Fruit fly (Drosophila melanogaster): Measurements from ENCODE around the gene CG6661.

Gene CG6661

dm6 chr3L:13993742-13994719, 40.5 kb upstream of the CG6661 start, which contains the start of gene CtsK1 (continued):
- TF ChIP-seq CG3995 (GFP tag; optimal IDR thresholded peaks at IDR 0.05): peak; percentile 2
- no peak for TF ChIP-seq CG43689 (GFP tag; IDR thresholded peaks at IDR 0.05)
- no peak for TF ChIP-seq NC2α (GFP tag; optimal IDR thresholded peaks at IDR 0.05)
- no peak for TF ChIP-seq gt (GFP tag; IDR thresholded peaks at IDR 0.05)
- TF ChIP-seq pnt (GFP tag; optimal IDR thresholded peaks at IDR 0.05): no peak
- TF ChIP-seq zen2 (GFP tag; IDR thresholded peaks at IDR 0.05; ENCODE audit: partially characterized antibody): peak; percentile 73; the same call in 1 of the 3 replicates
- no peak for TF ChIP-seq CG30431 (GFP tag; optimal IDR thresholded peaks at IDR 0.05)
- no peak for TF ChIP-seq run (tag; optimal IDR thresholded peaks at IDR 0.05)
- no peak for TF ChIP-seq wdn (GFP tag; IDR thresholded peaks at IDR 0.05)
- TF ChIP-seq Dip2 (GFP tag; IDR thresholded peaks at IDR 0.05): no peak
- no peak for TF ChIP-seq CG8359 (GFP tag; optimal IDR thresholded peaks at IDR 0.05; ENCODE audit: borderline replicate concordance)
- TF ChIP-seq Nf-YC (tag; optimal IDR thresholded peaks at IDR 0.05): no peak
- TF ChIP-seq CG31365 (tag; optimal IDR thresholded peaks at IDR 0.05): no peak
- TF ChIP-seq Abd-B (GFP tag; optimal IDR thresholded peaks at IDR 0.05): peak; percentile 48
- TF ChIP-seq phol (tag; optimal IDR thresholded peaks at IDR 0.05): peak; percentile 29
- no peak for TF ChIP-seq kni (GFP tag; optimal IDR thresholded peaks at IDR 0.05)
- peak; percentile 77 for TF ChIP-seq Sry-δ (GFP tag; optimal IDR thresholded peaks at IDR 0.05)
- no peak for TF ChIP-seq crc (GFP tag; optimal IDR thresholded peaks at IDR 0.05)
- TF ChIP-seq Antp (GFP tag; optimal IDR thresholded peaks at IDR 0.05): no peak
- no peak for TF ChIP-seq hth (optimal IDR thresholded peaks at IDR 0.05)
- peak; percentile 3; the same call in 1 of the 3 replicates for TF ChIP-seq ci (GFP tag; IDR thresholded peaks at IDR 0.05)
- no peak for TF ChIP-seq Kr (GFP tag; optimal IDR thresholded peaks at IDR 0.05)
- no peak for TF ChIP-seq insv (GFP tag; optimal IDR thresholded peaks at IDR 0.05)
- no peak for TF ChIP-seq tap (tag; optimal IDR thresholded peaks at IDR 0.05)
- TF ChIP-seq sd (tag; optimal IDR thresholded peaks at IDR 0.05): no peak
- no peak for TF ChIP-seq CG7786 (GFP tag; optimal IDR thresholded peaks at IDR 0.05)
- no peak for TF ChIP-seq oc (tag; optimal IDR thresholded peaks at IDR 0.05)
- no peak for TF ChIP-seq ase (GFP tag; IDR thresholded peaks at IDR 0.05)
- TF ChIP-seq CG12942 (GFP tag; optimal IDR thresholded peaks at IDR 0.05): no peak
- peak; percentile 72 for TF ChIP-seq hbn (GFP tag; IDR thresholded peaks at IDR 0.05; ENCODE audit: partially characterized antibody)
- 0 out of 3 replicates have a peak, but pooled peaks have one; percentile 27 for TF ChIP-seq gce (GFP tag; IDR thresholded peaks at IDR 0.05)
- no peak for TF ChIP-seq CG6272 (GFP tag; IDR thresholded peaks at IDR 0.05)
- TF ChIP-seq CG12104 (GFP tag; optimal IDR thresholded peaks at IDR 0.05): peak; percentile 7
- TF ChIP-seq Doc2 (GFP tag; IDR thresholded peaks at IDR 0.05): no peak
- peak; percentile 47 for TF ChIP-seq CG6689 (GFP tag; IDR thresholded peaks at IDR 0.05)
- no peak for TF ChIP-seq hb (GFP tag; IDR thresholded peaks at IDR 0.05; ENCODE audit: partially characterized antibody)
- TF ChIP-seq CG11504 (tag; optimal IDR thresholded peaks at IDR 0.05): peak; percentile 47
- no peak for TF ChIP-seq rib (GFP tag; IDR thresholded peaks at IDR 0.05)
- TF ChIP-seq trh (GFP tag; optimal IDR thresholded peaks at IDR 0.05): no peak
- TF ChIP-seq CG1647 (GFP tag; optimal IDR thresholded peaks at IDR 0.05): no peak
- TF ChIP-seq Tbp (GFP tag; optimal IDR thresholded peaks at IDR 0.05): no peak
- TF ChIP-seq Blimp-1 (GFP tag; optimal IDR thresholded peaks at IDR 0.05): no peak
- TF ChIP-seq CrebB (tag; optimal IDR thresholded peaks at IDR 0.05): no peak
- no peak for TF ChIP-seq CG10321 (GFP tag; IDR thresholded peaks at IDR 0.05)
- TF ChIP-seq CTCF (GFP tag; optimal IDR thresholded peaks at IDR 0.05): peak; percentile 21
- no peak for TF ChIP-seq CHES-1-like (GFP tag; optimal IDR thresholded peaks at IDR 0.05)
- no peak for TF ChIP-seq CG34376 (GFP tag; optimal IDR thresholded peaks at IDR 0.05)
- no peak for TF ChIP-seq Mrtf (GFP tag; IDR thresholded peaks at IDR 0.05)
- TF ChIP-seq CG6175 (GFP tag; IDR thresholded peaks at IDR 0.05): no peak
- peak; percentile 39 for TF ChIP-seq Lhr (GFP tag; optimal IDR thresholded peaks at IDR 0.05)
